Fruit fly (Drosophila melanogaster) whole organism: Measurements from ENCODE around the gene Iru.

Experiments used
- psq ChIP-seq: fragments of >200 bp; optimal IDR thresholded peaks from 2 replicates; lab custom pipeline; 2017
- usp ChIP-seq: fragments of >200 bp; optimal IDR thresholded peaks from 2 replicates; lab custom pipeline; 2017; ENCODE audit warnings: missing biosample characterization, missing genetic modification characterization, mixed read lengths

dm6 chr3R:9019689-9020138 is 13.5 kb downstream of the Iru start, which contains the start of gene tgo:
- TF ChIP-seq psq (lab: Kevin White, UChicago) (no peak), usp (GFP tag; lab: Kevin White, UChicago) (no peak)
